Worm (Caenorhabditis elegans) whole organism, L2 larva: ENCODE measurements around the gene slc-17.8.

Experiments
- ZK546.5 ChIP-seq: sonication (generic microtip); optimal IDR thresholded peaks from 2 replicates; lab custom pipeline; 2017; ENCODE audit warnings: missing biosample characterization, missing genetic modification characterization
- alr-1 ChIP-seq: fragments of 150-350 bp; optimal IDR thresholded peaks from 2 replicates; lab custom pipeline; 2014; ENCODE audit warnings: missing biosample characterization, missing genetic modification characterization
- dmd-4 ChIP-seq: sonication (generic microtip); optimal IDR thresholded peaks from 2 replicates; lab custom pipeline; 2017; ENCODE audit warnings: missing biosample characterization, missing genetic modification characterization

DNA sequence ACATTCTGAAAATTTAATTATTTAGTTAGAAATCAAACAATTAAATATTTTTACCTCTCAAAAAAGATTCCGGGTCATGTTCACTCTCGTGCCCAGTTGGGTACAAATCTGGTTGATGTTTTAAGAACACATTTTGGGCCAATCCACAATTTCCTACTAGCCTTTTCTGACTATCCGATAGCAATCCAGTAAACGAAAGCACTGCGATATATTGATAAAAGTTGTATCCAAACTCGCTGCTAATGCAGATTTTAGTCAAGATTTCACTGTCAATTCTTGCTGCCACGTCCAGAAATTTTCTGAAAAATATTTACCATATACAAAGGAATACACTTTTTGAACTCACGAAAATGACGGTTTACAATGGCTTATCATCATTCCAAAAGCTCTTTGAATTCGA is 23.8 kb upstream of the slc-17.8 start:
- no peak for TF ChIP-seq dmd-4 (tag; lab: Kevin White, UChicago)
- no peak for TF ChIP-seq alr-1 (tag; lab: Kevin White, UChicago)
- no peak for TF ChIP-seq ZK546.5 (tag; lab: Kevin White, UChicago)
